Fruit fly (Drosophila melanogaster) whole organism, prepupa: ENCODE measurements around the gene CG13258.

Experiments
- Blimp-1 ChIP-seq: fragments of 200-800 bp; sonication (Bioruptor generic); optimal IDR thresholded peaks from 3 replicates; lab custom pipeline; 2017; ENCODE audit warnings: missing biosample characterization, missing genetic modification characterization, mild to moderate bottlenecking, moderate library complexity, missing genetic modification reagents
- CG10631 ChIP-seq: fragments of 200-800 bp; sonication (Bioruptor generic); optimal IDR thresholded peaks from 2 replicates; lab custom pipeline; 2016; ENCODE audit warnings: missing biosample characterization, missing genetic modification characterization
- CG11762 ChIP-seq: fragments of 200-800 bp; sonication (Bioruptor generic); optimal IDR thresholded peaks from 3 replicates; lab custom pipeline; 2016; ENCODE audit warnings: missing biosample characterization, missing genetic modification characterization; ENCODE audit not compliant: insufficient read depth
- CG11902 ChIP-seq: fragments of 200-800 bp; sonication (Bioruptor generic); optimal IDR thresholded peaks from 3 replicates; lab custom pipeline; 2016; ENCODE audit warnings: missing biosample characterization, missing genetic modification characterization
- CG1621 ChIP-seq: fragments of 200-800 bp; sonication (Bioruptor generic); optimal IDR thresholded peaks from 3 replicates; lab custom pipeline; 2018; ENCODE audit warnings: missing biosample characterization, mild to moderate bottlenecking, missing genetic modification characterization
- CG16779 ChIP-seq: fragments of 200-800 bp; sonication (Bioruptor generic); optimal IDR thresholded peaks from 3 replicates; lab custom pipeline; 2017; ENCODE audit warnings: missing biosample characterization, mild to moderate bottlenecking, missing genetic modification characterization
- CG3032 ChIP-seq: fragments of 200-800 bp; optimal IDR thresholded peaks from 2 replicates; lab custom pipeline; 2019; ENCODE audit warnings: missing biosample characterization, mild to moderate bottlenecking, missing genetic modification characterization, moderate library complexity
- CG31627 ChIP-seq: fragments of 200-800 bp; sonication (Bioruptor generic); optimal IDR thresholded peaks from 3 replicates; lab custom pipeline; 2016; ENCODE audit warnings: missing biosample characterization, missing genetic modification characterization
- CG34406 ChIP-seq: fragments of 200-800 bp; sonication (Bioruptor generic); optimal IDR thresholded peaks from 3 replicates; lab custom pipeline; 2016; ENCODE audit warnings: missing biosample characterization, missing genetic modification characterization
- CG4318 ChIP-seq: fragments of 200-800 bp; sonication (Bioruptor generic); optimal IDR thresholded peaks from 3 replicates; lab custom pipeline; 2017; ENCODE audit warnings: missing biosample characterization, mild to moderate bottlenecking, missing genetic modification characterization
- CG6163 ChIP-seq: fragments of 200-800 bp; sonication (Bioruptor generic); IDR thresholded peaks from 3 replicates; pipeline ENCODE4 v1.3.6; 2022; ENCODE audit warnings: missing biosample characterization, missing genetic modification characterization
- CG7368 ChIP-seq: fragments of 200-800 bp; sonication (Bioruptor generic); optimal IDR thresholded peaks from 3 replicates; lab custom pipeline; 2016; ENCODE audit warnings: missing biosample characterization, missing genetic modification characterization
- CG8119 ChIP-seq: fragments of 200-800 bp; sonication (Bioruptor generic); IDR thresholded peaks from 3 replicates; pipeline ENCODE4 v1.3.6; 2022; ENCODE audit warnings: missing biosample characterization, missing genetic modification characterization
- CG8632 ChIP-seq: fragments of 200-800 bp; sonication (Bioruptor generic); optimal IDR thresholded peaks from 3 replicates; lab custom pipeline; 2016; ENCODE audit warnings: missing biosample characterization, missing genetic modification characterization
- CG9139 ChIP-seq: fragments of 200-800 bp; sonication (Bioruptor generic); optimal IDR thresholded peaks from 3 replicates; lab custom pipeline; 2017; ENCODE audit warnings: missing biosample characterization, mild to moderate bottlenecking, missing genetic modification characterization
- Eip78C ChIP-seq: fragments of 200-800 bp; sonication (Bioruptor generic); peaks from one replicate; lab custom pipeline; 2016; ENCODE audit warnings: missing biosample characterization, missing genetic modification characterization
- Ets96B ChIP-seq: fragments of 200-800 bp; optimal IDR thresholded peaks from 2 replicates; lab custom pipeline; 2019; ENCODE audit warnings: missing biosample characterization, mild to moderate bottlenecking, missing genetic modification characterization, moderate library complexity
- Gug ChIP-seq: fragments of 200-800 bp; sonication (Bioruptor generic); IDR thresholded peaks from 2 replicates; pipeline ENCODE4 v1.3.6; 2022; ENCODE audit warnings: missing biosample characterization, missing genetic modification characterization
- Hr38 ChIP-seq: sonication (Bioruptor generic); optimal IDR thresholded peaks from 2 replicates; lab custom pipeline; 2016; ENCODE audit warnings: missing biosample characterization, missing genetic modification characterization
- Hr4 ChIP-seq: fragments of 200-800 bp; sonication (Bioruptor generic); optimal IDR thresholded peaks from 3 replicates; lab custom pipeline; 2016; ENCODE audit warnings: missing biosample characterization, missing genetic modification characterization
- Met ChIP-seq: fragments of 200-800 bp; sonication (Bioruptor generic); optimal IDR thresholded peaks from 3 replicates; lab custom pipeline; 2016; ENCODE audit warnings: missing biosample characterization, missing genetic modification characterization
- Smox ChIP-seq: fragments of 200-800 bp; sonication (Bioruptor generic); optimal IDR thresholded peaks from 3 replicates; lab custom pipeline; 2016; ENCODE audit warnings: missing biosample characterization, missing genetic modification characterization
- Sox14 ChIP-seq: fragments of 200-800 bp; sonication (Bioruptor generic); optimal IDR thresholded peaks from 3 replicates; lab custom pipeline; 2016; ENCODE audit warnings: missing biosample characterization, missing genetic modification characterization
- achi ChIP-seq: fragments of 200-800 bp; sonication (Bioruptor generic); optimal IDR thresholded peaks from 3 replicates; lab custom pipeline; 2016; ENCODE audit warnings: missing biosample characterization, missing genetic modification characterization
- cyc ChIP-seq: fragments of 200-800 bp; sonication (Bioruptor generic); optimal IDR thresholded peaks from 3 replicates; lab custom pipeline; 2016; ENCODE audit warnings: missing biosample characterization, missing genetic modification characterization
- dsx ChIP-seq: fragments of 200-800 bp; optimal IDR thresholded peaks from 3 replicates; lab custom pipeline; 2019; ENCODE audit warnings: missing biosample characterization, mild to moderate bottlenecking, missing genetic modification characterization, moderate library complexity; ENCODE audit not compliant: poor library complexity, severe bottlenecking
- eg ChIP-seq: fragments of 200-800 bp; sonication (Bioruptor generic); IDR thresholded peaks from 3 replicates; pipeline ENCODE4 v1.3.6; 2022; ENCODE audit warnings: missing biosample characterization, missing genetic modification characterization
- esn ChIP-seq: fragments of 200-800 bp; sonication (Bioruptor generic); optimal IDR thresholded peaks from 2 replicates; lab custom pipeline; 2016; ENCODE audit warnings: missing biosample characterization, mild to moderate bottlenecking, missing genetic modification characterization, moderate library complexity
- fd59A ChIP-seq: fragments of 200-800 bp; sonication (Bioruptor generic); optimal IDR thresholded peaks from 2 replicates; lab custom pipeline; 2017; ENCODE audit warnings: missing biosample characterization, mild to moderate bottlenecking, missing genetic modification characterization, missing genetic modification reagents
- fd85E ChIP-seq: fragments of 200-800 bp; sonication (Bioruptor generic); optimal IDR thresholded peaks from 3 replicates; lab custom pipeline; 2016; ENCODE audit warnings: missing biosample characterization, missing genetic modification characterization
- pdm3 ChIP-seq: fragments of 200-800 bp; sonication (Bioruptor generic); optimal IDR thresholded peaks from 3 replicates; lab custom pipeline; 2016; ENCODE audit warnings: missing biosample characterization, missing genetic modification characterization
- salr ChIP-seq, 2 experiments: fragments of 200-800 bp; sonication (Bioruptor generic); optimal IDR thresholded peaks; 3 replicates each; lab custom pipeline; 2016 to 2018; ENCODE audit warnings: missing biosample characterization in 2 of 2, missing genetic modification characterization in 2 of 2, mild to moderate bottlenecking in 1 of 2
- spab ChIP-seq: fragments of 200-800 bp; sonication (Bioruptor generic); optimal IDR thresholded peaks from 2 replicates; lab custom pipeline; 2017; ENCODE audit warnings: missing biosample characterization, mild to moderate bottlenecking, missing genetic modification characterization, missing genetic modification reagents
- ss ChIP-seq, 2 experiments: fragments of 200-800 bp; sonication (Bioruptor generic); optimal IDR thresholded peaks; 2 replicates in 1 of 2; 3 replicates in 1 of 2; lab custom pipeline; 2017 to 2018; ENCODE audit warnings: mild to moderate bottlenecking in 2 of 2, missing biosample characterization in 2 of 2, missing genetic modification characterization in 2 of 2, moderate library complexity in 1 of 2
- svp ChIP-seq: fragments of 200-800 bp; sonication (Bioruptor generic); peaks from one replicate; lab custom pipeline; 2016; ENCODE audit warnings: missing biosample characterization, missing genetic modification characterization
- topi ChIP-seq: fragments of 200-800 bp; sonication (Bioruptor generic); optimal IDR thresholded peaks from 3 replicates; lab custom pipeline; 2016; ENCODE audit warnings: missing biosample characterization, missing genetic modification characterization
- vri ChIP-seq: fragments of 200-800 bp; sonication (Bioruptor generic); optimal IDR thresholded peaks from 3 replicates; lab custom pipeline; 2016; ENCODE audit warnings: missing biosample characterization, mild to moderate bottlenecking, missing genetic modification characterization

Gene CG13258

DNA sequence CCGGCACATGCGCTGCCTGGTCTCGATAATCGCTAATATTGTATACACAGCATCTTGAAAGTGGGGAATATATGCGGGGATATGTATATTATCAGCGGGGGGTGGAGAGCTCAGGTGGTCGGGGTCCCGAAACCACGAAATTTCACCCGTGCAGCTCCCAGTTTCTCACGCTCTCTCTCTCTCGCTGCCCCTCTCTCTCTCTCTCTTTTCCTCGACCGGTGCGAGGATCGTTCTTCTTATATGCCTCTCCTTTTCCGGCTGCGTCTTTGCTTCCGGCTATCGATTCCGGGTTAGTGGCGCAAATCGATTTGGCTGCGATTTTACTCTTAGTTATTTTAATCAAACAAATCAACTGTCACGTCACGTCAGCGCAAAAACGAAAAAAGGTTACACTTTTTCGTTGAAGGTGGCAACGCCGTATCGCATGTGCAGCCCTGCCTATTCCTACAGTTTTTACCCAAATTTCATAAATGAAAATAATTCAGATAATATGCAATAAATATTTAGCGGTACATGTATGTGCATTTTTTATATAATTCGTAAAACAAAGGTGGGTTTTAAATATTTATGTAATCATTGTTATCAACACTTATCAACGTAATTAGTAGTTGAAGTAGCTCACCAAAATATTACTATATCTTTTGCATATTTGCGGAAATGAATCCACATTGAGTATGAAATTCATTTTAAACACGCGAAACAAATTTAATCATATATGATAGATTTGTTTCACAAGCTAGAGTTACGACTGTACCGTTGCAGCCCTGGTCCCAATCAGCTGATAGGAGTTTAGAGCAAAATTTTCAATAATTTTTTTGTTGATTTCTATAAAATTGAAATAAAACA lies 6.9 kb upstream of the CG13258 start, which contains the start of the genes heix and CG17328 (continued):
- TF ChIP-seq cyc (GFP tag; lab: Kevin White, UChicago) (peak; percentile 76), Met (GFP tag; lab: Kevin White, UChicago) (peak; percentile 77), CG8119 (GFP tag; lab: Robert Waterston, UW) (no peak), CG11902 (GFP tag; lab: Kevin White, UChicago) (peak; percentile 74), Eip78C (peak; percentile 91), achi (GFP tag; lab: Kevin White, UChicago) (peak; percentile 83), topi (GFP tag; lab: Kevin White, UChicago) (peak; percentile 75), CG10631 (GFP tag; lab: Kevin White, UChicago) (peak; percentile 80), CG4318 (GFP tag; lab: Kevin White, UChicago) (no peak), svp (GFP tag; lab: Kevin White, UChicago) (peak; percentile 92)

DNA sequence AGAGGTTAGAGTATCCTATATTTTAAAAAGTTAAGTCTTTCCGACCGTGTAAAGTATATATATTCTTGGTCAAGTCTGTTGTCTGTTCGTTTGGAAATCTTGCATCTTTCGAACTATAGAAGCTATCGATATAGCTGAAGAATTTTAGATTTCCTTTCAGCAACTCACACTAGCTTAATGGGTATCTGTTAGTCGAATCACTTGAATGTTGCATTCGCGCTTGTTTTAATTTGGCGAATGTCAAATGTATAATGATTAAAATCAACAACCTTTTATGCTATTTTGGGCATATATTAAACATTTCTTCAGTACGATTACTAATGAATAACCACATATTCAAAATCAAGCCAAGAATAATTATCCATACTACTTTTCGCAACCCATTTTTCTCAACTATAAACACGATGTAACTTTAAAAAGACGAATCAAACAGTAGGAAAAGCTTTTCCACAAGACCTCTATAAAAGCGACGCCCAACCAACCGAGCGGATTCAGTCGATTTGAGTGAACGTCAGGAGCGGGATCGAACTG lies 943 bp upstream of the CG13258 start, which contains the start of gene Cyp303a1:
Gene Cyp303a1 (plus strand): TSS at position 481 of the 531 bp plus-strand sequence.
- TF ChIP-seq CG34406: no peak
- TF ChIP-seq Sox14 (GFP tag; lab: Kevin White, UChicago): no peak
- no peak for TF ChIP-seq CG31627 (GFP tag; lab: Kevin White, UChicago)

DNA sequence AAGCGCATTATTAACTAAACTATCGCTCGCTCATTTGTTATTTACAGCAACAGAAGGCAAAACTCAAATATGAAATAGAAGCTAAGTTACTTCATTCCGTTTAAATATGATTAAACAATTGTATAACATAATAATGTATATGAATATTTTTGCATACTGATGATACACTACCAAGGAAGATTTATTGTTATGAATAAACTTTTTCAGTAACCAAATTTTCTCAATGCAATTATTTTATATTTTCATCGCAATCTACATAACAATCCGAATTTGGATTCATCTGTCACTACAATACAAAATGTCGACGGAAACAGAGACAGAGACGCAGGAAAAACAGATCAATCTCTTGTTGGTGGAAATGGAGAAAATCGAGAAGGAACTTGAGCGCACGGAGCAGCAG lies 1.8 kb downstream of the CG13258 start, which contains the start of gene CG17329:
Gene CG17329 (plus strand): TSS at position 301 of the 400 bp plus-strand sequence.
- TF ChIP-seq Gug (GFP tag; lab: Robert Waterston, UW): no peak
- TF ChIP-seq pdm3 (GFP tag; lab: Kevin White, UChicago): no peak
- no peak for TF ChIP-seq esn
- TF ChIP-seq CG9139: no peak
- TF ChIP-seq ss (GFP tag; optimal IDR thresholded peaks at IDR 0.05; lab: Kevin White, UChicago): no peak
- TF ChIP-seq CG16779 (tag; lab: Kevin White, UChicago): no peak
- no peak for TF ChIP-seq dsx (GFP tag; lab: Kevin White, UChicago)
- TF ChIP-seq CG4318 (GFP tag; lab: Kevin White, UChicago): no peak
- no peak for TF ChIP-seq vri (GFP tag; lab: Kevin White, UChicago)
- no peak for TF ChIP-seq CG8119 (GFP tag; lab: Robert Waterston, UW)
- no peak for TF ChIP-seq fd85E
- no peak for TF ChIP-seq spab
- TF ChIP-seq Ets96B (tag; lab: Kevin White, UChicago): no peak
- TF ChIP-seq Smox (GFP tag; lab: Kevin White, UChicago): no peak
- no peak for TF ChIP-seq CG8632 (GFP tag; lab: Kevin White, UChicago)
- TF ChIP-seq eg (GFP tag; lab: Robert Waterston, UW): no peak
- TF ChIP-seq CG6163 (GFP tag; lab: Robert Waterston, UW): no peak
- no peak for TF ChIP-seq Hr38 (GFP tag; lab: Kevin White, UChicago)

DNA sequence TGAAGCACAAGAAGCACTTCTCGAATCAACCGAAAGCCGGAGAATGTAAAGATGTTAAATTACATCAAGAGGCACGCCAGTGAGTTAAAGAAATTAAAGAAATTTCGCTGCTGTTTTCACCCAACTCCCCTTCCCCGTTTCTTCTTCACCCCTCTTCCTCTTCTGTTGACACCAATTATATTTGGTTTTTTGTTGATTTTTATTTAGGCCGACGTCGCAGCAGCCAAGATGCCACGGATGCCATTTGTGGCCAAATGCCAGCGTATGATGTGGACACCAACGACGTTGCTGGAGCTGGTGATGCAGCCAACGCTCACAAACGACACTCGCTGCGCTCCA lies 4.5 kb downstream of the CG13258 start:
- no peak for TF ChIP-seq CG3032 (tag; lab: Kevin White, UChicago)
- TF ChIP-seq vri (GFP tag; lab: Kevin White, UChicago): no peak
- no peak for TF ChIP-seq CG11902 (GFP tag; lab: Kevin White, UChicago)
- no peak for TF ChIP-seq eg (GFP tag; lab: Robert Waterston, UW)
- no peak for TF ChIP-seq Hr4
- TF ChIP-seq fd85E: no peak
- TF ChIP-seq salr (GFP tag; optimal IDR thresholded peaks at IDR 0.05; lab: Kevin White, UChicago): no peak
- TF ChIP-seq CG1621 (tag; lab: Kevin White, UChicago): no peak
- TF ChIP-seq CG7368 (GFP tag; lab: Kevin White, UChicago): no peak
- TF ChIP-seq topi (GFP tag; lab: Kevin White, UChicago): no peak
- TF ChIP-seq CG11762 (GFP tag; lab: Kevin White, UChicago): no peak
- no peak for TF ChIP-seq CG9139
- TF ChIP-seq CG31627 (GFP tag; lab: Kevin White, UChicago): no peak
- TF ChIP-seq Blimp-1 (GFP tag; lab: Kevin White, UChicago): no peak
- TF ChIP-seq CG10631 (GFP tag; lab: Kevin White, UChicago): no peak
- no peak for TF ChIP-seq CG8119 (GFP tag; lab: Robert Waterston, UW)
- TF ChIP-seq fd59A (GFP tag; lab: Kevin White, UChicago): no peak
